Worm (Caenorhabditis elegans): Measurements from ENCODE around the gene ZK177.11.

The ZK177.11 gene

DNA sequence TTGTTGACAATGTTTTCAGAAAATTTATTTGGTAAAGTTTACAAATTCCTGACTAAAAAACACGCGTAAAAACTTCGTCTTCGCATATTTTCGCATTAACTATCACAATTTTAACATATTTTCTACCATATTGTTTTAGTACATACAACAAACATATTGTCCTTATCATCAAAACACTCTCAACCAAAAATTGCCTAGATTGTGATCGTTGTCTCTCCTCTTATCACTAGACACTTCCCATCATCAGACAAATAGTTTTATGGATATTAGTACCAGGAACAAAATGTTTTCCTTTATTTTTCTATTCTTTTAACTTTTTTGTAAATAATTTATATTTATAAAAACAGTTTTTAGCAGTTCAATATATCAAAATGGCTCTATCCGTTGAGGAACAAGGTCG is 38.7 kb downstream of the ZK177.11 start, which contains the start of gene C17C3.3:
Gene C17C3.3, plus strand, starts transcription at position 346 of the 400 bp plus-strand sequence.
- TF ChIP-seq snpc-4 (tag; optimal IDR thresholded peaks at IDR 0.05) (no peak), ceh-83 (GFP tag; optimal IDR thresholded peaks at IDR 0.05) (no peak)

DNA sequence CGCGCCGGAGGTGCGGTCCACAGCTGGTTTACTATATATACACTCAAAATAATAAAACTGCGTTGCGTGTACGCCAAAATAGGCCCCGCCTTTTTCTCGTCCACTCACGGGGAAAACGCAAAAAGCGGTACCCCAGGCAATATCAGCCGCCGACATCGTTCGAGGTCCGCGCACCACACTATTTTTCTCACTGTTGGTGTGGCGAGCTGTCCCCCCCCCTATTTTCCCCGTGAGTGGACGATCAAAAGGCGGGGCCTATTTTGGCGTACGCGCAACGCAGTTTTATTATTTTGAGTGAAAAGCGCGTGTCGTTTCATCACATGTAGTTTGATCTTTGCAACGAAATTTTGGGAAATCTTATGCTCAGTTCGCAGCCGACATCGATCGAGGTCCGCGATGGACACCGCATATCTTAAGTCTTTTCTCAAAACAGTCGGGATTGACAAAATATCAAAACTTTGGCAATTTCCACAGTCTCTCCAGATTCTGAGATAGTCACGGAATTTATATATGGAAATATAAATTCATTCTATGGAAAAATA is 42.4 kb downstream of the ZK177.11 start:
- TF ChIP-seq cnd-1 (tag; optimal IDR thresholded peaks at IDR 0.05), result no peak
- no peak for TF ChIP-seq nhr-28 (tag; optimal IDR thresholded peaks at IDR 0.05)
- no peak for TF ChIP-seq sem-2 (GFP tag; optimal IDR thresholded peaks at IDR 0.05)

DNA sequence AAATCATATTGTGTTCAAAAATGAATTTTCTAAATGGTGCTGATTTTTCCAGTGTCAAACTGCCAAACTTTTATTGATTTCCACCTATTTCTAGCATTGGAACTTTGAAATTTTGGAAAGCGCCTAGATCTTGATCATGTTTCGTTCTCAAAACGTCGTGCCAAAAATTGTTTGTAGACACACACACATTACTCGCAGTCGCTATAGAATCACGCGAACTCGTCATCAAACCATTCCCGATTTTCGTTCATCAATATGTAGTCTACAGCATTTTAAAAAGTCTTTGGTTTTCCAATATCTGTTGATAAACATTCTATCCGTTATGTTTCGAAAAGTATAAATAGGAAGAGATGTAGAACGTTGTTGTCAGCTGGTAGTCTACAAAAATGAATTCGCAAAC is 47.5 kb downstream of the ZK177.11 start, which contains the start of the genes C17C3.1 and C17C3.15:
Gene C17C3.1, plus strand, starts transcription at position 301 of the 400 bp plus-strand sequence.
Gene C17C3.15, plus strand, starts transcription at position 383 of the 400 bp plus-strand sequence.
- TF ChIP-seq nhr-237 (tag; optimal IDR thresholded peaks at IDR 0.05), result no peak
- TF ChIP-seq elt-3 (tag; optimal IDR thresholded peaks at IDR 0.05), result no peak
- no peak for TF ChIP-seq M03D4.4 (tag; optimal IDR thresholded peaks at IDR 0.05)
- no peak for TF ChIP-seq elt-1 (tag; optimal IDR thresholded peaks at IDR 0.05; ENCODE audit: borderline replicate concordance, insufficient read depth)
- no peak for TF ChIP-seq snpc-4 (tag; optimal IDR thresholded peaks at IDR 0.05)
- no peak for TF ChIP-seq mab-5 (tag; optimal IDR thresholded peaks at IDR 0.05)
- no peak for TF ChIP-seq ceh-39 (tag; optimal IDR thresholded peaks at IDR 0.05)
- TF ChIP-seq hlh-1 (tag; optimal IDR thresholded peaks at IDR 0.05), result no peak

DNA sequence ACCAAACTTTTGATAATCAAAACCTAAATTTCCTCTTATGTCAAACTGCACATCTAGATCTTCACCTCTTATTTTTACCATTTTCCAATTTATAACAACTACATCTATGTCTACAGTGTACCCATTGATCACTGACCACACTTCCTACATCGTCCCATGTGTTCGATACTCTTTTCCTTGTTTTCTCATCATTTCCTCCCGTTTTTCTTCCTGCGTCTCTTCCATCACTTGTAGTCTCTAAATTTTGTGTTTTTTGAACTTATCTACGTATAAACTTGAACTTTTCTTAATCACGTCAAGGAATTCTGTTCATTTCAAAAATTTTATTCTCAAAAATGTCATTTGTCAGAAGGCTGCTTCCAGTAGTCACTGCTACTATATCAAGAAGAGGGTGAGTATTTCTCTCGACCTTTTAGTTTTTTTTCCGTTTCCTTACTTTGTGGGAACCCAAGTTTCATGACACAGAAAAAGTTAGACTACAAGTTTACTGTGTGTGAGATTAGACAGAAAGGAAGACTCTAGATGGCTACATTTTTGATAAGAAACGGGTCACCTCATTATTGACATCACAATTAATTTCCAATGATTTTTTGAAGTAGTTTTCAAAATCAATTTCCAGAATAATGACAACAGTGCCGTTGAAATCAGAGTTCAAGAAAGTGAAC is 49.5 kb downstream of the ZK177.11 start:
- no peak for TF ChIP-seq ztf-11 (tag; optimal IDR thresholded peaks at IDR 0.05)
- no peak for TF ChIP-seq drap-1 (GFP tag; optimal IDR thresholded peaks at IDR 0.05)
- TF ChIP-seq nhr-237 (tag; optimal IDR thresholded peaks at IDR 0.05), result no peak
- TF ChIP-seq sptf-1 (tag; optimal IDR thresholded peaks at IDR 0.05), result no peak
- TF ChIP-seq ces-1 (GFP tag; optimal IDR thresholded peaks at IDR 0.05), result no peak
- TF ChIP-seq sem-2 (GFP tag; optimal IDR thresholded peaks at IDR 0.05), result no peak
- no peak for TF ChIP-seq elt-3 (tag; optimal IDR thresholded peaks at IDR 0.05)
